Worm (Caenorhabditis elegans): ENCODE measurements around the gene Y71H2AM.29.

ce11 chrIII:2794057-2794456, 38.5 kb upstream of the Y71H2AM.29 start:
- TF ChIP-seq flt-1 (GFP tag; IDR thresholded peaks at IDR 0.05): no peak
- no peak for TF ChIP-seq med-1 (GFP tag; optimal IDR thresholded peaks at IDR 0.05; ENCODE audit: insufficient read depth)
- TF ChIP-seq ztf-29 (GFP tag; IDR thresholded peaks at IDR 0.05): no peak
- no peak for TF ChIP-seq cog-1 (tag; optimal IDR thresholded peaks at IDR 0.05)
- no peak for TF ChIP-seq klf-2 (GFP tag; conservative IDR thresholded peaks at IDR 0.05)
- no peak for TF ChIP-seq ztf-23 (GFP tag; IDR thresholded peaks at IDR 0.05)
- no peak for TF ChIP-seq tab-1 (GFP tag; IDR thresholded peaks at IDR 0.05)
